Fruit fly (Drosophila melanogaster) whole organism, wandering third instar larva: ENCODE measurements around the gene bmm.

Experiments used
- Abd-B ChIP-seq: fragments of >200 bp; optimal IDR thresholded peaks from 2 replicates; lab custom pipeline; 2017; ENCODE audit warnings: missing biosample characterization, missing genetic modification characterization
- CG32264 ChIP-seq: fragments of 200-800 bp; sonication (Bioruptor generic); optimal IDR thresholded peaks from 2 replicates; lab custom pipeline; 2016; ENCODE audit warnings: missing biosample characterization, missing genetic modification characterization
- CG9705 ChIP-seq: fragments of 200-800 bp; sonication (Bioruptor generic); optimal IDR thresholded peaks from 2 replicates; lab custom pipeline; 2018; ENCODE audit warnings: missing biosample characterization, mild to moderate bottlenecking, missing genetic modification characterization
- CrebA ChIP-seq: fragments of 200-800 bp; sonication (Bioruptor generic); optimal IDR thresholded peaks from 2 replicates; lab custom pipeline; 2016; ENCODE audit warnings: missing biosample characterization, mild to moderate bottlenecking, missing genetic modification characterization, borderline replicate concordance
- Dfd ChIP-seq: fragments of >200 bp; optimal IDR thresholded peaks from 2 replicates; lab custom pipeline; 2017; ENCODE audit warnings: missing biosample characterization, missing genetic modification characterization
- GATAd ChIP-seq: sonication (Bioruptor generic); optimal IDR thresholded peaks from 2 replicates; lab custom pipeline; 2016; ENCODE audit warnings: missing biosample characterization, missing genetic modification characterization
- Hnf4 ChIP-seq: fragments of 200-800 bp; sonication (Bioruptor generic); optimal IDR thresholded peaks from 2 replicates; lab custom pipeline; 2016; ENCODE audit warnings: missing biosample characterization, mild to moderate bottlenecking, missing genetic modification characterization
- Hr78 ChIP-seq: fragments of >200 bp; optimal IDR thresholded peaks from 2 replicates; lab custom pipeline; 2017; ENCODE audit warnings: missing biosample characterization, missing genetic modification characterization
- Hr83 ChIP-seq: fragments of 200-300 bp; sonication (Bioruptor generic); optimal IDR thresholded peaks from 2 replicates; lab custom pipeline; 2016; ENCODE audit warnings: missing biosample characterization, mild to moderate bottlenecking, missing genetic modification characterization, moderate library complexity; ENCODE audit not compliant: poor library complexity, severe bottlenecking
- Jra ChIP-seq: sonication (Bioruptor generic); optimal IDR thresholded peaks from 2 replicates; lab custom pipeline; 2016; ENCODE audit warnings: missing biosample characterization, missing genetic modification characterization
- Mio ChIP-seq: sonication (Bioruptor generic); optimal IDR thresholded peaks from 2 replicates; lab custom pipeline; 2016; ENCODE audit warnings: missing biosample characterization, missing genetic modification characterization
- Myc ChIP-seq: fragments of >200 bp; optimal IDR thresholded peaks from 2 replicates; lab custom pipeline; 2017
- N ChIP-seq: fragments of >200 bp; optimal IDR thresholded peaks from 2 replicates; lab custom pipeline; 2018; ENCODE audit warnings: missing biosample characterization, missing external identifiers, missing genetic modification characterization
- OdsH ChIP-seq: fragments of 200-800 bp; sonication (Bioruptor generic); optimal IDR thresholded peaks from 2 replicates; lab custom pipeline; 2016; ENCODE audit warnings: missing biosample characterization, mild to moderate bottlenecking, missing genetic modification characterization
- Rel ChIP-seq, 2 experiments: fragments of 200-800 bp; sonication (Bioruptor generic) in 1 of 2; optimal IDR thresholded peaks; 2 replicates in 1 of 2; 3 replicates in 1 of 2; lab custom pipeline; 2016 to 2019; ENCODE audit warnings: mild to moderate bottlenecking in 2 of 2, missing biosample characterization in 2 of 2, missing genetic modification characterization in 2 of 2, moderate library complexity in 1 of 2
- Sp1 ChIP-seq: fragments of 200-800 bp; sonication (Bioruptor generic); optimal IDR thresholded peaks from 3 replicates; lab custom pipeline; 2019; ENCODE audit warnings: missing biosample characterization, mild to moderate bottlenecking, missing genetic modification characterization, moderate library complexity
- Vsx2 ChIP-seq: fragments of 200-300, 225-300 bp; sonication (Bioruptor generic); optimal IDR thresholded peaks from 2 replicates; lab custom pipeline; 2018; ENCODE audit warnings: missing biosample characterization, missing genetic modification characterization; ENCODE audit not compliant: partially characterized antibody
- br ChIP-seq: fragments of 200-800 bp; sonication (Bioruptor generic); optimal IDR thresholded peaks from 2 replicates; lab custom pipeline; 2016; ENCODE audit warnings: missing biosample characterization, missing genetic modification characterization
- brk ChIP-seq: fragments of 200-800 bp; sonication (Bioruptor generic); optimal IDR thresholded peaks from 2 replicates; lab custom pipeline; 2016; ENCODE audit warnings: missing biosample characterization, mild to moderate bottlenecking, missing genetic modification characterization
- dl ChIP-seq, 2 experiments: fragments of 175-275, 200-275 bp in 1 of 2; fragments of 200-275 bp in 1 of 2; sonication (Bioruptor generic); optimal IDR thresholded peaks; lab custom pipeline; 2018; ENCODE audit warnings: mild to moderate bottlenecking in 2 of 2, missing biosample characterization in 2 of 2, missing genetic modification characterization in 2 of 2, moderate library complexity in 2 of 2; ENCODE audit not compliant: partially characterized antibody in 2 of 2, insufficient read depth in 1 of 2
- dmrt93B ChIP-seq: fragments of 200-800 bp; sonication (Bioruptor generic); optimal IDR thresholded peaks from 2 replicates; lab custom pipeline; 2018; ENCODE audit warnings: missing biosample characterization, mild to moderate bottlenecking, missing genetic modification characterization
- dsf ChIP-seq: sonication (Bioruptor generic); optimal IDR thresholded peaks from 2 replicates; lab custom pipeline; 2016; ENCODE audit warnings: missing biosample characterization, missing genetic modification characterization, borderline replicate concordance
- ey ChIP-seq: fragments of 200-800 bp; sonication (Bioruptor generic); optimal IDR thresholded peaks from 2 replicates; lab custom pipeline; 2016; ENCODE audit warnings: missing biosample characterization, missing genetic modification characterization
- foxo ChIP-seq, 2 experiments: fragments of 200-800 bp; sonication (Bioruptor generic); optimal IDR thresholded peaks; 2 replicates in 1 of 2; 3 replicates in 1 of 2; lab custom pipeline; 2016 to 2017; ENCODE audit warnings: missing biosample characterization in 2 of 2, missing genetic modification characterization in 2 of 2
- h ChIP-seq: fragments of 200-800 bp; sonication (Bioruptor generic); optimal IDR thresholded peaks from 3 replicates; lab custom pipeline; 2016; ENCODE audit warnings: missing biosample characterization, mild to moderate bottlenecking, missing genetic modification characterization
- jim ChIP-seq: fragments of 175-275, 200-325 bp; sonication (Bioruptor generic); optimal IDR thresholded peaks from 2 replicates; lab custom pipeline; 2016; ENCODE audit warnings: missing biosample characterization, mild to moderate bottlenecking, missing genetic modification characterization
- lola ChIP-seq: fragments of >200 bp; optimal IDR thresholded peaks from 2 replicates; lab custom pipeline; 2017; ENCODE audit warnings: missing biosample characterization, missing genetic modification characterization
- pan ChIP-seq: fragments of >200 bp; optimal IDR thresholded peaks from 2 replicates; lab custom pipeline; 2017
- psq ChIP-seq: fragments of 200-800 bp; sonication (Bioruptor generic); optimal IDR thresholded peaks from 3 replicates; lab custom pipeline; 2017; ENCODE audit warnings: missing biosample characterization, mild to moderate bottlenecking, missing genetic modification characterization, moderate library complexity
- rgr ChIP-seq: fragments of 200-800 bp; sonication (Bioruptor generic); optimal IDR thresholded peaks from 3 replicates; lab custom pipeline; 2016; ENCODE audit warnings: missing biosample characterization, mild to moderate bottlenecking, missing genetic modification characterization
- sage ChIP-seq: fragments of 200-800 bp; sonication (Bioruptor generic); optimal IDR thresholded peaks from 2 replicates; lab custom pipeline; 2016; ENCODE audit warnings: missing biosample characterization, mild to moderate bottlenecking, missing genetic modification characterization
- sv ChIP-seq: fragments of 200-800 bp; sonication (Bioruptor generic); optimal IDR thresholded peaks from 3 replicates; lab custom pipeline; 2016; ENCODE audit warnings: missing biosample characterization, missing genetic modification characterization
- usp ChIP-seq: fragments of >200 bp; optimal IDR thresholded peaks from 2 replicates; lab custom pipeline; 2017; ENCODE audit warnings: missing biosample characterization, missing genetic modification characterization
- woc ChIP-seq: sonication (Bioruptor generic); optimal IDR thresholded peaks from 2 replicates; lab custom pipeline; 2016; ENCODE audit warnings: missing biosample characterization, mild to moderate bottlenecking, missing genetic modification characterization

Gene bmm

DNA sequence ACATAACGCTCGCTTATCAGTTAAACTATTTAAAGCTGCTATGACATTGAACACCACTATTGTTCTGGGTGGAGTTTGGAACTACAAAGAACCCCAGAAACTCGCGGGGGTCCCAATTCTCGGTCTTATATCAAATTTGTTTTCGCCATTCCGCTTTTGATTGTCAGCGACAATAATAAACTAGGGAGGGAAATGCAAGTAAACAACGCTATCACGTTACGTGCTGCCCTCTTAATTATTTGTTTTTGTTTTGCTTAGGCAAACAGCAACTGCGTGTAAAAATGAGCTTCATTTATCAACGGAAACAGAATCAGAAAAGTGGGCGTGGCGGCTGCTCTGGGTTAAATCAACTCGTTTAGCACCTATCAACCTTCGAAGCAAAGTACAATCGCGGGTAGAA lies 6.0 kb downstream of the bmm start:
- TF ChIP-seq brk (no peak), rgr (GFP tag; lab: Kevin White, UChicago) (peak; percentile 29)

dm6 chr3L:14779289-14779688 lies 6.9 kb downstream of the bmm start:
- TF ChIP-seq Sp1 (GFP tag; lab: Kevin White, UChicago) = no peak
- no peak for TF ChIP-seq h (GFP tag; lab: Kevin White, UChicago)
- no peak for TF ChIP-seq Hr78 (GFP tag; lab: Kevin White, UChicago)
- no peak for TF ChIP-seq dsf (GFP tag; lab: Kevin White, UChicago)

DNA sequence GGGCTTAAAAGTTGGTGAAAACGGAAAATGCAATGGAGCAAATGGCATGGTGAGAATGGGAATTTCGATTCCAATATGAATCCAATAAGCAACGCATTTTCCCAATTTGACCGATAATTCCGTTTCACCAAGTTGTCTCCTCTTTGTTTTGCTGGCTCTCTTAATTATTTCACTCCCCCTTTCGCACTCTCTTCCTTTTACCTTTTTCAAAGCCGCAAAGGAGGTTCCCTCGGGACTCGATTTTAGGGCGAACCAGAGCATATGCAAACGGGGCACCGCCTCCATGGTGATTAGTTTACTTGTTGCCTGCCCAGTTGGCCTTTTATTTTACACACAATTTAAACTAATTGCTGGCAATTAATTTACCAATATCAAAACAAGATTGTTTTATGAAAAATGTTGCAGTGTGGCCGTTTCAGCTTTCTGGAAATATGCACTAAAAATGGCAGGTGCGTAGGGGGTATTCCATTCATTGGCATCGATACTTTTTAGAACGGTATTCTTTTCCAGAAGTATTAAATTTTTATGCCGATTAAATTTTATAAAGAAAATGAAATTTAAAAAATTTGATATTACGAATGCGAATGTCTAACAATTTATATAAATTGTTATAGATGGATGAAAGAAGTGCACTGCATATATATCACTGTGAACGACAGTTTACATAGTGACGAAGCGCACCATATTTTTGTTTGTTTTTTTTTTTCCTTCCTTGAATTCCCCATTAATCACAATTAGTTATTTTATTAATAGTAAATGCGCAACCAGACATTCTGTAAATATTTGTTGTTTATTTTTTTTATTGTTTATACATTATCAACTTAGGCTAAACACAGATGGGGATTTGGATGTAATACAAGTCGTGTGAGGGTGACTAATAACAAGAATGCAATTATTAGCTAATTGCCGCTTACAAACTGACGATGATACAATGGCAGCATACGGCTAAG lies 10.2 kb downstream of the bmm start, which contains the start of gene mop:
Gene mop (minus strand): TSS at position 419 of the 950 bp plus-strand sequence.
- TF ChIP-seq Hnf4 (GFP tag; lab: Kevin White, UChicago) (no peak), psq (GFP tag; lab: Kevin White, UChicago) (no peak), sv (GFP tag; lab: Kevin White, UChicago) (peak; percentile 19), Rel (GFP tag; optimal IDR thresholded peaks at IDR 0.05; lab: Kevin White, UChicago) (no peak), Rel (tag; optimal IDR thresholded peaks at IDR 0.05; lab: Kevin White, UChicago) (peak; percentile 1)

dm6 chr3L:14769183-14769582 lies 17.0 kb downstream of the bmm start, which contains the start of gene Mgat4b:
Gene Mgat4b, minus strand, starts transcription at chr3L:14769283.
- no peak for TF ChIP-seq dmrt93B (GFP tag; lab: Kevin White, UChicago)
- no peak for TF ChIP-seq Vsx2 (GFP tag; lab: Kevin White, UChicago)
- no peak for TF ChIP-seq CG32264 (GFP tag; lab: Kevin White, UChicago)
- TF ChIP-seq Myc (lab: Kevin White, UChicago) = no peak
- no peak for TF ChIP-seq ey (GFP tag; lab: Kevin White, UChicago)

dm6 chr3L:14761837-14762785 lies 24.1 kb downstream of the bmm start, which contains the start of the genes Tsen34 and Mgat4a:
Gene Tsen34, minus strand, starts transcription at chr3L:14761844.
Gene Mgat4a, plus strand, starts transcription at chr3L:14762028.
- TF ChIP-seq Rel (GFP tag; optimal IDR thresholded peaks at IDR 0.05; lab: Kevin White, UChicago) = no peak
- peak; percentile 91 for TF ChIP-seq Rel (tag; optimal IDR thresholded peaks at IDR 0.05; lab: Kevin White, UChicago)
- peak; percentile 70 for TF ChIP-seq OdsH (GFP tag; lab: Kevin White, UChicago)
- peak; percentile 31 for TF ChIP-seq ey (GFP tag; lab: Kevin White, UChicago)
- TF ChIP-seq usp (GFP tag; lab: Kevin White, UChicago) = no peak
- peak; percentile 66 for TF ChIP-seq Hr83
- TF ChIP-seq Hr78 (GFP tag; lab: Kevin White, UChicago) = no peak
- no peak for TF ChIP-seq CrebA (GFP tag; lab: Kevin White, UChicago)
- TF ChIP-seq Myc (lab: Kevin White, UChicago) = no peak
- no peak for TF ChIP-seq Sp1 (GFP tag; lab: Kevin White, UChicago)
- TF ChIP-seq jim (GFP tag; lab: Kevin White, UChicago) = peak; percentile 32
- no peak for TF ChIP-seq N (GFP tag; lab: Kevin White, UChicago)
- TF ChIP-seq Jra = peak; percentile 63
- peak; percentile 32 for TF ChIP-seq GATAd
- TF ChIP-seq rgr (GFP tag; lab: Kevin White, UChicago) = peak; percentile 51
- peak; percentile 59 for TF ChIP-seq br
- TF ChIP-seq sv (GFP tag; lab: Kevin White, UChicago) = peak; percentile 43
- no peak for TF ChIP-seq sage
- no peak for TF ChIP-seq dl (GFP tag; optimal IDR thresholded peaks at IDR 0.05; lab: Kevin White, UChicago; ENCODE audit: insufficient read depth in 1 of 2, partially characterized antibody in 2 of 2)
- TF ChIP-seq pan (lab: Kevin White, UChicago) = no peak
- peak; percentile 9 for TF ChIP-seq woc (GFP tag; lab: Kevin White, UChicago)
- TF ChIP-seq foxo (GFP tag; optimal IDR thresholded peaks at IDR 0.05; lab: Kevin White, UChicago) = peak in 1 of 2 experiments; percentile 50
- no peak for TF ChIP-seq Mio (GFP tag; lab: Kevin White, UChicago)
- peak; percentile 79 for TF ChIP-seq h (GFP tag; lab: Kevin White, UChicago)
- peak; percentile 27 for TF ChIP-seq CG9705 (GFP tag; lab: Kevin White, UChicago)
- TF ChIP-seq lola = no peak
- TF ChIP-seq psq (GFP tag; lab: Kevin White, UChicago) = peak; percentile 50
- TF ChIP-seq Dfd (GFP tag; lab: Kevin White, UChicago) = no peak
- TF ChIP-seq Abd-B (GFP tag; lab: Kevin White, UChicago) = no peak
